Worm (Caenorhabditis elegans): Measurements from ENCODE around the gene cit-1.1.
"Not testable (repeated sequence)": the region's sequence is repeated elsewhere in the genome, so short reads cannot be mapped to it uniquely, and the experiment has no call there.

ce11 chrIII:7964281-7964680 lies 45.3 kb downstream of the cit-1.1 start, which contains the start of gene F54H12.2:
- TF ChIP-seq snpc-4 (tag; optimal IDR thresholded peaks at IDR 0.05); mab-9 (GFP tag; IDR thresholded peaks at IDR 0.05); nhr-77 (tag; optimal IDR thresholded peaks at IDR 0.05); grh-1 (GFP tag; IDR thresholded peaks at IDR 0.05); pqm-1 (tag; optimal IDR thresholded peaks at IDR 0.05); lin-14 (GFP tag; optimal IDR thresholded peaks at IDR 0.05); unc-86 (tag; optimal IDR thresholded peaks at IDR 0.05); lin-13 (GFP tag; optimal IDR thresholded peaks at IDR 0.05); nhr-12 (tag; optimal IDR thresholded peaks at IDR 0.05); skn-1 (tag; optimal IDR thresholded peaks at IDR 0.05); ces-1 (GFP tag; optimal IDR thresholded peaks at IDR 0.05); mdl-1 (tag; optimal IDR thresholded peaks at IDR 0.05): not testable (repeated sequence)
